Worm (Caenorhabditis elegans) whole organism, L1 larva: Measurements from ENCODE around the gene his-8.

Experiments
- C04F5.9 ChIP-seq: sonication (generic microtip); optimal IDR thresholded peaks from 2 replicates; lab custom pipeline; 2016; ENCODE audit warnings: missing genetic modification characterization, missing compliant biosample characterization
- C16A3.4 ChIP-seq: fragments of 150-350 bp; optimal IDR thresholded peaks from 2 replicates; lab custom pipeline; 2014; ENCODE audit warnings: missing biosample characterization, missing genetic modification characterization
- F16B12.6 ChIP-seq: fragments of 150-350 bp; optimal IDR thresholded peaks from 2 replicates; lab custom pipeline; 2014; ENCODE audit warnings: missing biosample characterization, missing genetic modification characterization
- aha-1 ChIP-seq: fragments of 150-350 bp; optimal IDR thresholded peaks from 2 replicates; lab custom pipeline; 2014; ENCODE audit warnings: missing biosample characterization, missing genetic modification characterization
- ama-1 ChIP-seq: fragments of 150-350 bp; optimal IDR thresholded peaks from 2 replicates; lab custom pipeline; 2014
- blmp-1 ChIP-seq: fragments of 150-350 bp; optimal IDR thresholded peaks from 2 replicates; lab custom pipeline; 2014; ENCODE audit warnings: missing biosample characterization, missing genetic modification characterization
- ceh-8 ChIP-seq: fragments of 200-800 bp; sonication (Bioruptor generic); optimal IDR thresholded peaks from 2 replicates; lab custom pipeline; 2018; ENCODE audit warnings: mild to moderate bottlenecking, missing genetic modification characterization, moderate library complexity, missing compliant biosample characterization
- ceh-82 ChIP-seq, 3 experiments: fragments of 150-350 bp in 1 of 3; sonication (generic microtip) in 2 of 3; optimal IDR thresholded peaks; 2 replicates each; lab custom pipeline; 2014 to 2017; ENCODE audit warnings: missing biosample characterization in 3 of 3, missing genetic modification characterization in 3 of 3
- ceh-88 ChIP-seq: fragments of 200-800 bp; sonication (Bioruptor generic); IDR thresholded peaks from 2 replicates; pipeline ENCODE4 v1.3.6; 2022; ENCODE audit warnings: missing genetic modification characterization, missing compliant biosample characterization
- dpl-1 ChIP-seq, 3 experiments: fragments of 150-350 bp in 2 of 3; sonication (generic microtip) in 1 of 3; optimal IDR thresholded peaks; 2 replicates each; lab custom pipeline; 2014 to 2017; ENCODE audit warnings: missing biosample characterization in 3 of 3, missing genetic modification characterization in 3 of 3, missing genetic modification reagents in 3 of 3
- dsc-1 ChIP-seq: sonication (generic microtip); optimal IDR thresholded peaks from 2 replicates; lab custom pipeline; 2016; ENCODE audit warnings: mild to moderate bottlenecking, missing genetic modification characterization, missing compliant biosample characterization
- efl-1 ChIP-seq, 4 experiments: fragments of 150-350 bp; optimal IDR thresholded peaks in 3 of 4; peaks in 1 of 4; 1 replicate in 1 of 4; 2 replicates in 3 of 4; lab custom pipeline; 2014; ENCODE audit warnings: missing biosample characterization in 2 of 4, missing genetic modification characterization in 2 of 4, missing genetic modification reagents in 2 of 4
- efl-3 ChIP-seq: fragments of 200-800 bp; sonication (Bioruptor generic); optimal IDR thresholded peaks from 2 replicates; lab custom pipeline; 2018; ENCODE audit warnings: mild to moderate bottlenecking, missing genetic modification characterization, missing compliant biosample characterization
- elt-2 ChIP-seq: sonication (generic microtip); optimal IDR thresholded peaks from 2 replicates; lab custom pipeline; 2016; ENCODE audit warnings: missing genetic modification characterization, mild to moderate bottlenecking, inconsistent platforms, missing compliant biosample characterization, missing genetic modification reagents
- elt-3 ChIP-seq, 6 experiments: fragments of 150-350 bp in 1 of 6; sonication (generic microtip); optimal IDR thresholded peaks; 2 replicates each; lab custom pipeline; 2017 to 2018; ENCODE audit warnings: missing biosample characterization in 6 of 6, missing genetic modification characterization in 6 of 6, inconsistent platforms in 1 of 6
- grh-1 ChIP-seq: fragments of 200-800 bp; sonication (Bioruptor generic); IDR thresholded peaks from 2 replicates; pipeline ENCODE4 v1.3.6; 2022; ENCODE audit warnings: missing genetic modification reagents, missing genetic modification characterization, missing compliant biosample characterization
- hlh-4 ChIP-seq: sonication (generic microtip); optimal IDR thresholded peaks from 2 replicates; lab custom pipeline; 2016; ENCODE audit warnings: mild to moderate bottlenecking, missing genetic modification characterization, missing compliant biosample characterization
- hpl-2 ChIP-seq: fragments of 150-350 bp; optimal IDR thresholded peaks from 2 replicates; lab custom pipeline; 2014; ENCODE audit warnings: missing biosample characterization, missing genetic modification reagents, missing genetic modification characterization
- lin-13 ChIP-seq: fragments of 150-350 bp; optimal IDR thresholded peaks from 2 replicates; lab custom pipeline; 2014; ENCODE audit warnings: missing biosample characterization, missing genetic modification reagents, missing genetic modification characterization
- lin-15B ChIP-seq: fragments of 150-350 bp; sonication (generic microtip); optimal IDR thresholded peaks from 3 replicates; lab custom pipeline; 2014; ENCODE audit warnings: missing biosample characterization, missing genetic modification characterization
- lin-35 ChIP-seq, 2 experiments: fragments of 150-350 bp; optimal IDR thresholded peaks; 2 replicates each; lab custom pipeline; 2014; ENCODE audit warnings: missing biosample characterization in 2 of 2, missing genetic modification characterization in 2 of 2, missing genetic modification reagents in 2 of 2
- lir-3 ChIP-seq: sonication (generic microtip); optimal IDR thresholded peaks from 2 replicates; lab custom pipeline; 2016; ENCODE audit warnings: mild to moderate bottlenecking, missing genetic modification characterization, moderate library complexity, missing compliant biosample characterization; ENCODE audit not compliant: poor library complexity
- mab-9 ChIP-seq: fragments of 200-800 bp; sonication (Bioruptor generic); IDR thresholded peaks from 2 replicates; pipeline ENCODE4 v1.3.6; 2022; ENCODE audit warnings: missing genetic modification reagents, missing genetic modification characterization, missing compliant biosample characterization
- mdl-1 ChIP-seq, 2 experiments: fragments of 150-350 bp; optimal IDR thresholded peaks; 2 replicates each; lab custom pipeline; 2014 to 2017; ENCODE audit warnings: missing biosample characterization in 2 of 2, missing genetic modification characterization in 2 of 2, inconsistent platforms in 1 of 2
- mep-1 ChIP-seq: fragments of 150-350 bp; optimal IDR thresholded peaks from 2 replicates; lab custom pipeline; 2014; ENCODE audit warnings: missing biosample characterization, missing genetic modification characterization
- nhr-11 ChIP-seq: fragments of 150-350 bp; optimal IDR thresholded peaks from 2 replicates; lab custom pipeline; 2014; ENCODE audit warnings: missing biosample characterization, missing genetic modification characterization
- nhr-12 ChIP-seq: sonication (generic microtip); optimal IDR thresholded peaks from 2 replicates; lab custom pipeline; 2017; ENCODE audit warnings: missing biosample characterization, missing genetic modification characterization
- nhr-20 ChIP-seq: sonication (generic microtip); optimal IDR thresholded peaks from 2 replicates; lab custom pipeline; 2016; ENCODE audit warnings: mild to moderate bottlenecking, missing genetic modification characterization, missing compliant biosample characterization
- nhr-237 ChIP-seq: fragments of 150-350 bp; optimal IDR thresholded peaks from 2 replicates; lab custom pipeline; 2014; ENCODE audit warnings: missing biosample characterization, missing genetic modification characterization
- nhr-71 ChIP-seq: sonication (generic microtip); optimal IDR thresholded peaks from 2 replicates; lab custom pipeline; 2016; ENCODE audit warnings: mild to moderate bottlenecking, missing genetic modification characterization, moderate library complexity, missing compliant biosample characterization
- nhr-84 ChIP-seq: sonication (generic microtip); optimal IDR thresholded peaks from 2 replicates; lab custom pipeline; 2017; ENCODE audit warnings: missing biosample characterization, missing genetic modification characterization
- nhr-85 ChIP-seq: sonication (generic microtip); peaks from one replicate; lab custom pipeline; 2016; ENCODE audit warnings: missing genetic modification characterization, inconsistent platforms, missing compliant biosample characterization
- pag-3 ChIP-seq: sonication (generic microtip); optimal IDR thresholded peaks from 2 replicates; lab custom pipeline; 2017; ENCODE audit warnings: missing genetic modification characterization, mild to moderate bottlenecking, missing compliant biosample characterization, antibody characterized with exemption, borderline replicate concordance; ENCODE audit not compliant: insufficient read depth
- pax-3 ChIP-seq: fragments of 200-800 bp; sonication (Bioruptor generic); optimal IDR thresholded peaks from 2 replicates; lab custom pipeline; 2018; ENCODE audit warnings: mild to moderate bottlenecking, missing genetic modification characterization, moderate library complexity, missing compliant biosample characterization
- pqm-1 ChIP-seq: sonication (generic microtip); optimal IDR thresholded peaks from 3 replicates; lab custom pipeline; 2017; ENCODE audit warnings: missing biosample characterization, missing genetic modification characterization
- rnt-1 ChIP-seq: sonication (generic microtip); optimal IDR thresholded peaks from 2 replicates; lab custom pipeline; 2016; ENCODE audit warnings: mild to moderate bottlenecking, missing genetic modification characterization, moderate library complexity, missing compliant biosample characterization
- skn-1 ChIP-seq: fragments of 150-350 bp; optimal IDR thresholded peaks from 2 replicates; lab custom pipeline; 2014; ENCODE audit warnings: missing biosample characterization, missing genetic modification characterization
- snu-23 ChIP-seq: sonication (generic microtip); optimal IDR thresholded peaks from 2 replicates; lab custom pipeline; 2016; ENCODE audit warnings: missing genetic modification characterization, missing compliant biosample characterization
- sptf-1 ChIP-seq: fragments of 150-350 bp; optimal IDR thresholded peaks from 2 replicates; lab custom pipeline; 2014; ENCODE audit warnings: missing biosample characterization, missing genetic modification characterization
- swsn-7 ChIP-seq: sonication (generic microtip); optimal IDR thresholded peaks from 2 replicates; lab custom pipeline; 2016; ENCODE audit warnings: missing genetic modification characterization, missing compliant biosample characterization
- tbx-2 ChIP-seq: sonication (generic microtip); optimal IDR thresholded peaks from 2 replicates; lab custom pipeline; 2016; ENCODE audit warnings: missing genetic modification characterization, missing compliant biosample characterization
- unc-62 ChIP-seq: fragments of 150-350 bp; optimal IDR thresholded peaks from 2 replicates; lab custom pipeline; 2014; ENCODE audit warnings: missing biosample characterization, missing genetic modification reagents, missing genetic modification characterization
- unc-98 ChIP-seq: fragments of 200-800 bp; sonication (Bioruptor generic); IDR thresholded peaks from 2 replicates; pipeline ENCODE4 v1.3.6; 2022; ENCODE audit warnings: missing genetic modification characterization, missing compliant biosample characterization
- ztf-11 ChIP-seq, 2 experiments: sonication (generic microtip); optimal IDR thresholded peaks; 2 replicates each; lab custom pipeline; 2016 to 2017; ENCODE audit warnings: missing genetic modification characterization in 2 of 2, missing biosample characterization in 1 of 2, missing compliant biosample characterization in 1 of 2

his-8 gene

DNA sequence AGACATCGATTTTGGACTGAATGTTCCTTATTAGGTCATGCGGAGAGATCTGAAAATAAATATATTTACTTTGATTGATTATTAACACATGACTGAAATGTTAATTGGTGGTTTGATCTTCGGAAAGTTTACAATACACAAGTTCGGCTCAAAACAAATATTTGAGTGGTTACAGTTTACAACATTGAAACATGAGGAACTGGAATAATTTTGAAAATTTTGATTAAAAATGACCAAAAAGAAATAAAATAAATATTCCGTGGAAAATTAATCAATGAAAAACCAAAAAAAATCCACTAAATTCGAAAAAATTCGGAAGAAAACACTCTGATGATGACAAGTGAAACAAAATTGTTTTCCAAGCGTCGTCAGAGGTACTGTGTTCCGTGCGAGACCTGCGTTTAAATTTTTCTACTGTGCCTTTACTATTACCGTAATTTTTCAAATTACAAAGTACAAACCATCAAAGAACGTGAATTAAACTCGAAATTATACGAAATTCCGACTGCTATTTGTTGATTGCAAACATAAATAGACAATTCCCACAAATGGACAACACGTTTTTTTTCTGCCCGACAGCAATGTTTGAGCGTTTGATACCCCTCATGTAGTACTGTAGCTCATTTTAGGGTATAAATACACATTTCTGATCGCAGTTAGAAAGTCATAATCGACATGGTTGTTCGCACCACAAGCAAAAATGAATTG, 11.9 kb downstream of the his-8 start, which contains the start of the genes F45F2.11 and otpl-7:
F45F2.11 (minus strand) TSS at position 51 of the 708 bp plus-strand sequence.
otpl-7 (plus strand) TSS at position 658 of the 708 bp plus-strand sequence.
- TF ChIP-seq pqm-1 (tag; lab: Kevin White, UChicago) (no peak), unc-98 (GFP tag; lab: Robert Waterston, UW) (no peak), aha-1 (tag; lab: Kevin White, UChicago) (no peak), nhr-12 (tag; lab: Kevin White, UChicago) (no peak), lin-13 (GFP tag; lab: Kevin White, UChicago) (no peak), hpl-2 (no peak)

DNA sequence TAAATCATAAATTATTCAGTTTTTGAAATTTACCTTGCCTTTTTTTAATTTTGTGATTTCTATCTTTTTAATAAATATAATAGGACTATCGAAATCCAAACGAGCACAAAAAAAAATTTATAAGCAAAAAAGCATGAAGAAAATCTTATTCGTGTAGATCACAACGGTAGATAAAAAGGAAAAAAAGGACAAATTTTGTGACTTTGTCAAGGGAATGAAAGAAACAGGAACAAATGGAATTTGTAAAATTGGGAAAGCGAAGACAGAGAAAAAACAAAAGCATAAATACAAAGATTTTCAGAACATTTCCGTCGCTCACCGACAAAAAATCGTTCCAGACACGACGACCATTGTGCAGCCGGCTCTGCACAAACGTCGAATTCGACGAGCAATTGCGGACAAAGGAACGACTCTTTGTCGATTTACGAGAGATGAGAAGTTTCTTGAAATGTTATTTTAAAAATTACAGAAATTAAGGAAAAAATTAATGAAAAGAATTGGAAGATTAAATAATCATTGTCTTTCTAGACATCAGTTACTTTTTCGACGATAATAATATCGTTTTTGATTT, 14.0 kb downstream of the his-8 start, which contains the start of gene F45F2.10:
F45F2.10 (minus strand) TSS at position 51 of the 571 bp plus-strand sequence.
- TF ChIP-seq rnt-1 (peak; percentile 27), F16B12.6 (tag; lab: Kevin White, UChicago) (peak; percentile 83), efl-1 (optimal IDR thresholded peaks at IDR 0.05; lab: Kevin White, UChicago) (peak; percentile 28 to 36), efl-1 (GFP tag; optimal IDR thresholded peaks at IDR 0.05 in 1 of 2; lab: Kevin White, UChicago) (peak; percentile 41 to 91), dpl-1 (GFP tag; optimal IDR thresholded peaks at IDR 0.05; lab: Kevin White, UChicago) (peak in 2 of 3 experiments; percentile 29 to 33), swsn-7 (tag; lab: Kevin White, UChicago) (peak; percentile 17), lin-35 (GFP tag; optimal IDR thresholded peaks at IDR 0.05; lab: Kevin White, UChicago) (peak; percentile 29 to 51), skn-1 (tag; lab: Kevin White, UChicago) (no peak), C16A3.4 (tag; lab: Kevin White, UChicago) (peak; percentile 33), sptf-1 (no peak)

DNA sequence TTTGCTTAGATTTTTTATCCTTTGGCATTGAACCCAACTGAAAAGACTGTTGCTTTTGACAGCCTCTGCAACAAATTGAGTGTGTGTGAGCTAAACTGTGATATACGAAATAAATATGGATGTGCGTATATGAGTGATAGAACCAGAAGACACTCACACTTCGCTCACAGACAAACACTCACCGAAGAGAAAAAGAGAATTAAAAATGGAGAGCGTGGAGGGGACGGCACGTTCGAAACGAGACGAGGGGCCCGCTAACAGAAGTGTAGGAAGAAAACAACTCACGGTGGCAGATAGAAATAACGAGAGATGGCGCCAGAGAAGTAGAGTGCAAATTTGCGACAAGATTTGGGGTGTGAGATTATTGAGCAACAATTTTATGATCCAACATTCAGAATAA, 14.6 kb downstream of the his-8 start:
- TF ChIP-seq efl-1 (optimal IDR thresholded peaks at IDR 0.05; lab: Kevin White, UChicago): peak; percentile 26 to 34
- no peak for TF ChIP-seq efl-1 (GFP tag; optimal IDR thresholded peaks at IDR 0.05 in 1 of 2; lab: Kevin White, UChicago)
- TF ChIP-seq hpl-2: no peak
- no peak for TF ChIP-seq nhr-11 (tag; lab: Kevin White, UChicago)
- TF ChIP-seq snu-23 (GFP tag; lab: Kevin White, UChicago): peak; percentile 35
- TF ChIP-seq ztf-11 (tag; optimal IDR thresholded peaks at IDR 0.05; lab: Kevin White, UChicago): no peak
- TF ChIP-seq ama-1 (lab: Kevin White, UChicago): no peak
- no peak for TF ChIP-seq grh-1 (GFP tag; lab: Robert Waterston, UW)
- TF ChIP-seq mdl-1 (tag; optimal IDR thresholded peaks at IDR 0.05; lab: Kevin White, UChicago): peak in 1 of 2 experiments; percentile 36
- TF ChIP-seq ceh-8 (GFP tag; lab: Kevin White, UChicago): no peak
- no peak for TF ChIP-seq sptf-1
- TF ChIP-seq hlh-4 (tag; lab: Kevin White, UChicago): no peak
- peak; percentile 32 for TF ChIP-seq nhr-71 (tag; lab: Kevin White, UChicago)
- no peak for TF ChIP-seq elt-3 (tag; optimal IDR thresholded peaks at IDR 0.05; lab: Kevin White, UChicago)
- TF ChIP-seq pag-3 (tag; lab: Kevin White, UChicago): peak; percentile 45
- TF ChIP-seq nhr-85 (tag; lab: Kevin White, UChicago): no peak
- TF ChIP-seq nhr-237 (tag; lab: Kevin White, UChicago): no peak
- peak in 1 of 2 experiments; percentile 44 for TF ChIP-seq lin-35 (GFP tag; optimal IDR thresholded peaks at IDR 0.05; lab: Kevin White, UChicago)
- TF ChIP-seq pax-3 (tag; lab: Kevin White, UChicago): no peak
- TF ChIP-seq nhr-20 (tag; lab: Kevin White, UChicago): peak; percentile 4
- TF ChIP-seq unc-98 (GFP tag; lab: Robert Waterston, UW): no peak
- peak in 1 of 3 experiments; percentile 24 for TF ChIP-seq ceh-82 (tag; optimal IDR thresholded peaks at IDR 0.05; lab: Kevin White, UChicago)
- TF ChIP-seq nhr-84 (tag; lab: Kevin White, UChicago): no peak
- TF ChIP-seq blmp-1 (tag; lab: Kevin White, UChicago): no peak
- TF ChIP-seq mep-1: no peak
- TF ChIP-seq ceh-88 (GFP tag; lab: Robert Waterston, UW): no peak
- peak; percentile 35 for TF ChIP-seq skn-1 (tag; lab: Kevin White, UChicago)
- no peak for TF ChIP-seq mab-9
- peak; percentile 3 for TF ChIP-seq dsc-1 (tag; lab: Kevin White, UChicago)
- TF ChIP-seq dpl-1 (GFP tag; optimal IDR thresholded peaks at IDR 0.05; lab: Kevin White, UChicago): peak in 1 of 3 experiments; percentile 30
- no peak for TF ChIP-seq tbx-2 (tag; lab: Kevin White, UChicago)
- TF ChIP-seq lin-15B (tag; lab: Kevin White, UChicago): no peak
- TF ChIP-seq C04F5.9 (tag; lab: Kevin White, UChicago): no peak
- TF ChIP-seq unc-62 (GFP tag; lab: Kevin White, UChicago): no peak
- TF ChIP-seq lin-13 (GFP tag; lab: Kevin White, UChicago): no peak
- TF ChIP-seq F16B12.6 (tag; lab: Kevin White, UChicago): peak; percentile 13
- TF ChIP-seq elt-2 (tag; lab: Kevin White, UChicago): no peak
- TF ChIP-seq lir-3 (tag; lab: Kevin White, UChicago): no peak
- peak; percentile 22 for TF ChIP-seq swsn-7 (tag; lab: Kevin White, UChicago)
- TF ChIP-seq efl-3: no peak
